Fruit fly (Drosophila melanogaster) whole organism, embryonic: Measurements from ENCODE around the gene DIP2.

Experiments used
- BEAF-32 ChIP-seq: fragments of 200-800 bp; sonication (Bioruptor generic); optimal IDR thresholded peaks from 3 replicates; lab custom pipeline; 2017; ENCODE audit warnings: missing biosample characterization, missing genetic modification characterization, mild to moderate bottlenecking, moderate library complexity, missing genetic modification reagents
- C15 ChIP-seq: fragments of 200-800 bp; sonication (Bioruptor generic); IDR thresholded peaks from 3 replicates; pipeline ENCODE4 v1.3.6; 2022; ENCODE audit warnings: missing biosample characterization, missing genetic modification characterization
- CG1024 ChIP-seq: fragments of 200-800 bp; sonication (Bioruptor generic); IDR thresholded peaks from 2 replicates; pipeline ENCODE4 v1.3.6; 2022; ENCODE audit warnings: missing biosample characterization, missing genetic modification characterization
- CG12071 ChIP-seq: fragments of 200-800 bp; sonication (Bioruptor generic); optimal IDR thresholded peaks from 3 replicates; lab custom pipeline; 2018; ENCODE audit warnings: missing biosample characterization, mild to moderate bottlenecking, missing genetic modification characterization
- CG16863 ChIP-seq: fragments of 200-800 bp; sonication (Bioruptor generic); optimal IDR thresholded peaks from 3 replicates; lab custom pipeline; 2016; ENCODE audit warnings: missing biosample characterization, missing genetic modification characterization
- CG17361 ChIP-seq: fragments of 200-800 bp; sonication (Bioruptor generic); IDR thresholded peaks from 3 replicates; pipeline ENCODE4 v1.3.6; 2022; ENCODE audit warnings: missing biosample characterization, missing genetic modification characterization
- CG2129 ChIP-seq: fragments of 200-800 bp; sonication (Bioruptor generic); IDR thresholded peaks from 2 replicates; pipeline ENCODE4 v1.3.6; 2022; ENCODE audit warnings: missing biosample characterization, missing genetic modification characterization; ENCODE audit not compliant: partially characterized antibody
- CG30403 ChIP-seq: fragments of 200-800 bp; sonication (Bioruptor generic); optimal IDR thresholded peaks from 3 replicates; lab custom pipeline; 2016; ENCODE audit warnings: missing biosample characterization, missing genetic modification characterization
- CG30431 ChIP-seq: fragments of 200-800 bp; sonication (Bioruptor generic); optimal IDR thresholded peaks from 2 replicates; lab custom pipeline; 2017; ENCODE audit warnings: missing biosample characterization, missing genetic modification characterization
- CG31365 ChIP-seq: fragments of 200-800 bp; sonication (Bioruptor generic); optimal IDR thresholded peaks from 2 replicates; lab custom pipeline; 2018; ENCODE audit warnings: missing biosample characterization, mild to moderate bottlenecking, missing genetic modification characterization
- CG31441 ChIP-seq: fragments of 200-800 bp; sonication (Bioruptor generic); IDR thresholded peaks from 2 replicates; pipeline ENCODE4 v1.3.6; 2022; ENCODE audit warnings: missing biosample characterization, missing genetic modification characterization
- CG33213 ChIP-seq: fragments of 200-800 bp; sonication (Bioruptor generic); optimal IDR thresholded peaks from 3 replicates; lab custom pipeline; 2016; ENCODE audit warnings: missing biosample characterization, missing genetic modification characterization
- CG4617 ChIP-seq: fragments of 200-800 bp; sonication (Bioruptor generic); optimal IDR thresholded peaks from 3 replicates; lab custom pipeline; 2016; ENCODE audit warnings: missing biosample characterization, missing genetic modification characterization, borderline replicate concordance
- CG4854 ChIP-seq: fragments of 200-800 bp; sonication (Bioruptor generic); optimal IDR thresholded peaks from 2 replicates; lab custom pipeline; 2016; ENCODE audit warnings: missing biosample characterization, missing genetic modification characterization, inconsistent platforms
- CG7928 ChIP-seq: fragments of 200-800 bp; sonication (Bioruptor generic); optimal IDR thresholded peaks from 2 replicates; lab custom pipeline; 2017; ENCODE audit warnings: missing biosample characterization, mild to moderate bottlenecking, missing genetic modification characterization
- CG8924 ChIP-seq: fragments of 200-800 bp; optimal IDR thresholded peaks from 3 replicates; lab custom pipeline; 2019; ENCODE audit warnings: missing biosample characterization, mild to moderate bottlenecking, missing genetic modification characterization, moderate library complexity
- CG8944 ChIP-seq: fragments of 200-800 bp; sonication (Bioruptor generic); optimal IDR thresholded peaks from 3 replicates; lab custom pipeline; 2016; ENCODE audit warnings: missing biosample characterization, missing genetic modification characterization
- CHES-1-like ChIP-seq: fragments of 200-800 bp; sonication (Bioruptor generic); optimal IDR thresholded peaks from 2 replicates; lab custom pipeline; 2016; ENCODE audit warnings: missing biosample characterization, missing genetic modification characterization
- HLHmδ ChIP-seq: fragments of 200-800 bp; sonication (Bioruptor generic); optimal IDR thresholded peaks from 2 replicates; lab custom pipeline; 2018; ENCODE audit warnings: missing biosample characterization, mild to moderate bottlenecking, missing genetic modification characterization, moderate library complexity
- Hmr ChIP-seq: fragments of 200-800 bp; sonication (Bioruptor generic); optimal IDR thresholded peaks from 3 replicates; lab custom pipeline; 2017; ENCODE audit warnings: mild to moderate bottlenecking, missing biosample characterization, missing genetic modification reagents, missing genetic modification characterization
- Lhr ChIP-seq: fragments of 200-800 bp; sonication (Bioruptor generic); optimal IDR thresholded peaks from 3 replicates; lab custom pipeline; 2017; ENCODE audit warnings: mild to moderate bottlenecking, missing biosample characterization, missing genetic modification reagents, missing genetic modification characterization
- Mad ChIP-seq: fragments of 200-800 bp; sonication (Bioruptor generic); optimal IDR thresholded peaks from 2 replicates; lab custom pipeline; 2016; ENCODE audit warnings: missing biosample characterization, missing genetic modification characterization
- Max ChIP-seq: fragments of 200-800 bp; sonication (Bioruptor generic); optimal IDR thresholded peaks from 2 replicates; lab custom pipeline; 2016; ENCODE audit warnings: missing biosample characterization, mild to moderate bottlenecking, missing genetic modification characterization
- Rfx ChIP-seq: fragments of 200-800 bp; sonication (Bioruptor generic); IDR thresholded peaks from 2 replicates; pipeline ENCODE4 v1.3.6; 2022; ENCODE audit warnings: missing biosample characterization, missing genetic modification characterization
- Six4 ChIP-seq: fragments of 200-800 bp; sonication (Bioruptor generic); optimal IDR thresholded peaks from 2 replicates; lab custom pipeline; 2016; ENCODE audit warnings: missing biosample characterization, missing genetic modification characterization
- Stat92E ChIP-seq, 3 experiments: fragments of >200 bp in 2 of 3; fragments of 200-800 bp in 1 of 3; sonication (Bioruptor generic) in 1 of 3; optimal IDR thresholded peaks; 2 replicates each; lab custom pipeline; 2017 to 2019; ENCODE audit warnings: missing biosample characterization in 3 of 3, missing genetic modification characterization in 3 of 3, mild to moderate bottlenecking in 1 of 3, moderate library complexity in 1 of 3
- ara ChIP-seq: fragments of 200-800 bp; sonication (Bioruptor generic); IDR thresholded peaks from 2 replicates; pipeline ENCODE4 v1.3.6; 2022; ENCODE audit warnings: missing biosample characterization, missing genetic modification characterization
- bigmax ChIP-seq: fragments of 200-800 bp; sonication (Bioruptor generic); optimal IDR thresholded peaks from 2 replicates; lab custom pipeline; 2018; ENCODE audit warnings: missing biosample characterization, mild to moderate bottlenecking, missing genetic modification characterization
- cato ChIP-seq: fragments of 200-800 bp; sonication (Bioruptor generic); optimal IDR thresholded peaks from 2 replicates; lab custom pipeline; 2016; ENCODE audit warnings: missing biosample characterization, missing genetic modification characterization, borderline replicate concordance
- exex ChIP-seq: fragments of 200-800 bp; sonication (Bioruptor generic); optimal IDR thresholded peaks from 4 replicates; lab custom pipeline; 2018; ENCODE audit warnings: missing biosample characterization, mild to moderate bottlenecking, missing genetic modification characterization, moderate library complexity
- fd3F ChIP-seq: fragments of 200-800 bp; sonication (Bioruptor generic); optimal IDR thresholded peaks from 2 replicates; lab custom pipeline; 2018; ENCODE audit warnings: missing biosample characterization, mild to moderate bottlenecking, missing genetic modification characterization, moderate library complexity
- fd96Cb ChIP-seq: fragments of 200-800 bp; sonication (Bioruptor generic); optimal IDR thresholded peaks from 2 replicates; lab custom pipeline; 2018; ENCODE audit warnings: missing biosample characterization, mild to moderate bottlenecking, missing genetic modification characterization, moderate library complexity
- hb ChIP-seq: fragments of 200-800 bp; sonication (Bioruptor generic); IDR thresholded peaks from 3 replicates; pipeline ENCODE4 v1.3.6; 2022; ENCODE audit warnings: missing biosample characterization, missing genetic modification characterization; ENCODE audit not compliant: partially characterized antibody
- ind ChIP-seq: fragments of 200-800 bp; sonication (Bioruptor generic); optimal IDR thresholded peaks from 3 replicates; lab custom pipeline; 2016; ENCODE audit warnings: missing biosample characterization, missing genetic modification characterization
- mam ChIP-seq: fragments of 200-800 bp; sonication (Bioruptor generic); optimal IDR thresholded peaks from 3 replicates; lab custom pipeline; 2016; ENCODE audit warnings: missing biosample characterization, missing genetic modification characterization
- otp ChIP-seq: fragments of 200-800 bp; sonication (Bioruptor generic); IDR thresholded peaks from 3 replicates; pipeline ENCODE4, ENCODE4 v1.3.6; 2022; ENCODE audit warnings: missing biosample characterization, missing genetic modification characterization
- pan ChIP-seq, 4 experiments: fragments of >200 bp in 3 of 4; fragments of 200-800 bp in 1 of 4; sonication (Bioruptor generic) in 1 of 4; optimal IDR thresholded peaks in 3 of 4; IDR thresholded peaks in 1 of 4; 2 replicates each; pipeline versions ENCODE4 v1.3.6 to Lab custom; 2017 to 2022; ENCODE audit warnings: missing biosample characterization in 2 of 4, missing genetic modification characterization in 2 of 4, mixed read lengths in 1 of 4
- pita ChIP-seq: fragments of 200-800 bp; sonication (Bioruptor generic); optimal IDR thresholded peaks from 2 replicates; lab custom pipeline; 2017; ENCODE audit warnings: missing biosample characterization, mild to moderate bottlenecking, missing genetic modification characterization
- rib ChIP-seq: fragments of 200-800 bp; sonication (Bioruptor generic); IDR thresholded peaks from 2 replicates; pipeline ENCODE4 v1.3.6; 2022; ENCODE audit warnings: missing biosample characterization, missing genetic modification characterization
- scrt ChIP-seq: fragments of 200-800 bp; sonication (Bioruptor generic); optimal IDR thresholded peaks from 2 replicates; lab custom pipeline; 2018; ENCODE audit warnings: missing biosample characterization, mild to moderate bottlenecking, missing genetic modification characterization, moderate library complexity
- shn ChIP-seq: fragments of 200-800 bp; sonication (Bioruptor generic); optimal IDR thresholded peaks from 3 replicates; lab custom pipeline; 2016; ENCODE audit warnings: missing biosample characterization, missing genetic modification characterization
- sob ChIP-seq: fragments of 200-800 bp; sonication (Bioruptor generic); IDR thresholded peaks from 2 replicates; pipeline ENCODE4 v1.3.6; 2022; ENCODE audit warnings: missing biosample characterization, missing genetic modification characterization
- sug ChIP-seq: fragments of 200-800 bp; optimal IDR thresholded peaks from 2 replicates; lab custom pipeline; 2019; ENCODE audit warnings: missing biosample characterization, mild to moderate bottlenecking, missing genetic modification characterization, moderate library complexity
- tgo ChIP-seq: fragments of 200-800 bp; sonication (Bioruptor generic); IDR thresholded peaks from 3 replicates; pipeline ENCODE4 v1.3.6; 2022; ENCODE audit warnings: missing biosample characterization, missing genetic modification characterization
- trem ChIP-seq: fragments of 200-800 bp; optimal IDR thresholded peaks from 3 replicates; lab custom pipeline; 2019; ENCODE audit warnings: missing biosample characterization, mild to moderate bottlenecking, missing genetic modification characterization, moderate library complexity
- vvl ChIP-seq: fragments of 200-800 bp; sonication (Bioruptor generic); IDR thresholded peaks from 2 replicates; pipeline ENCODE4 v1.3.6; 2022; ENCODE audit warnings: missing biosample characterization, missing genetic modification characterization
- wek ChIP-seq: fragments of 200-800 bp; sonication (Bioruptor generic); optimal IDR thresholded peaks from 3 replicates; lab custom pipeline; 2018; ENCODE audit warnings: missing biosample characterization, mild to moderate bottlenecking, missing genetic modification characterization, moderate library complexity

DIP2 gene

dm6 chr3L:223019-223902 is 34.5 kb downstream of the DIP2 start, which contains the start of the genes pyx and CG33229 (continued):
- TF ChIP-seq CG31441 (GFP tag; lab: Robert Waterston, UW) (peak; percentile 80; the same call in 1 of the 2 replicates), ind (GFP tag; lab: Kevin White, UChicago) (peak; percentile 89), CG33213 (GFP tag; lab: Kevin White, UChicago) (peak; percentile 31), CG8924 (peak; percentile 85), Mad (GFP tag; lab: Kevin White, UChicago) (peak; percentile 89), scrt (GFP tag; lab: Kevin White, UChicago) (peak; percentile 70), vvl (GFP tag; lab: Robert Waterston, UW) (peak; percentile 76), Hmr (GFP tag; lab: Kevin White, UChicago) (peak; percentile 80), C15 (GFP tag; lab: Robert Waterston, UW) (peak; percentile 66; the same call in 1 of the 3 replicates), fd96Cb (peak; percentile 81), CHES-1-like (GFP tag; lab: Kevin White, UChicago) (peak; percentile 85), exex (tag; lab: Kevin White, UChicago) (peak; percentile 60), CG4854 (GFP tag; lab: Kevin White, UChicago) (peak; percentile 80), cato (peak; percentile 76), otp (GFP tag; lab: Robert Waterston, UW) (no peak), bigmax (GFP tag; lab: Kevin White, UChicago) (no peak), fd3F (GFP tag; lab: Kevin White, UChicago) (peak; percentile 81), trem (tag; lab: Kevin White, UChicago) (peak; percentile 33), wek (GFP tag; lab: Kevin White, UChicago) (peak; percentile 98), CG7928 (peak; percentile 92), Six4 (GFP tag; lab: Kevin White, UChicago) (peak; percentile 78), pita (GFP tag; lab: Kevin White, UChicago) (no peak), sob (GFP tag; lab: Robert Waterston, UW) (peak; percentile 86), pan (optimal IDR thresholded peaks at IDR 0.05; lab: Kevin White, UChicago) (no peak), pan (GFP tag; optimal IDR thresholded peaks at IDR 0.05 in 1 of 2, IDR thresholded peaks at IDR 0.05 in 1 of 2) (peak in 1 of 2 experiments; percentile 70), hb (GFP tag; lab: Robert Waterston, UW) (no peak), Rfx (GFP tag; lab: Robert Waterston, UW) (peak; percentile 94), CG8944 (GFP tag; lab: Kevin White, UChicago) (peak; percentile 81), shn (GFP tag; lab: Kevin White, UChicago) (peak; percentile 78), CG12071 (GFP tag; lab: Kevin White, UChicago) (peak; percentile 70), CG30431 (GFP tag; lab: Kevin White, UChicago) (peak; percentile 70), Max (peak; percentile 82), Lhr (peak; percentile 31), CG17361 (peak; percentile 95), rib (GFP tag; lab: Robert Waterston, UW) (no peak; the same call in 1 of the 2 replicates), sug (tag; lab: Kevin White, UChicago) (peak; percentile 92), CG30403 (GFP tag; lab: Kevin White, UChicago) (peak; percentile 95), CG1024 (GFP tag; lab: Robert Waterston, UW) (peak; percentile 55; the same call in 1 of the 2 replicates), HLHmδ (GFP tag; lab: Kevin White, UChicago) (no peak), tgo (GFP tag; lab: Robert Waterston, UW) (peak; percentile 86), CG2129 (GFP tag; lab: Robert Waterston, UW) (no peak), ara (GFP tag; lab: Robert Waterston, UW) (peak; percentile 58), CG31365 (peak; percentile 17), Stat92E (GFP tag; optimal IDR thresholded peaks at IDR 0.05; lab: Kevin White, UChicago) (no peak), BEAF-32 (GFP tag; lab: Kevin White, UChicago) (peak; percentile 37), CG16863 (GFP tag; lab: Kevin White, UChicago) (peak; percentile 70), mam (GFP tag; lab: Kevin White, UChicago) (peak; percentile 90), CG4617 (GFP tag; lab: Kevin White, UChicago) (peak; percentile 63)
